6 fruit fly cellular contexts compared by ENCODE assay signal in genomic region chr3L:19909234-19910053, dm6.
TF ChIP-seq lines count a peak whose summit lies in the region.

No protein-coding gene starts in this region.

- peak; percentile 9 for TF ChIP-seq CTCF in whole organism, embryonic (GFP tag; optimal IDR thresholded peaks at IDR 0.05; lab: Kevin White, UChicago)

TF ChIP-seq in Kc167, 6 proteins besides CTCF, POLR2A, EP300 and RAD21:
- peak; percentile 10 for TF ChIP-seq psq (optimal IDR thresholded peaks at IDR 0.05; lab: Kevin White, UChicago)
- no peak for TF ChIP-seq h (optimal IDR thresholded peaks at IDR 0.05; lab: Kevin White, UChicago)

TF ChIP-seq in whole organism, adult, 20 proteins besides CTCF, POLR2A, EP300 and RAD21:
- TF ChIP-seq cnc (optimal IDR thresholded peaks at IDR 0.05; lab: Kevin White, UChicago) (no peak), CG12768 (GFP tag; optimal IDR thresholded peaks at IDR 0.05; lab: Kevin White, UChicago) (no peak), pad (GFP tag; optimal IDR thresholded peaks at IDR 0.05; lab: Kevin White, UChicago) (peak; percentile 55), CG7101 (tag; optimal IDR thresholded peaks at IDR 0.05; lab: Kevin White, UChicago) (peak; percentile 43), CG1620 (GFP tag; optimal IDR thresholded peaks at IDR 0.05; lab: Kevin White, UChicago) (peak; percentile 47), CG11617 (GFP tag; optimal IDR thresholded peaks at IDR 0.05; lab: Kevin White, UChicago) (peak; percentile 47), Mnt (GFP tag; optimal IDR thresholded peaks at IDR 0.05; lab: Kevin White, UChicago) (peak; percentile 29), CG14711 (tag; optimal IDR thresholded peaks at IDR 0.05; lab: Kevin White, UChicago) (peak; percentile 48), CG33017 (tag; optimal IDR thresholded peaks at IDR 0.05; lab: Kevin White, UChicago) (peak; percentile 43), bab1 (GFP tag; optimal IDR thresholded peaks at IDR 0.05; lab: Kevin White, UChicago) (peak; percentile 19), Hr96 (GFP tag; optimal IDR thresholded peaks at IDR 0.05; lab: Kevin White, UChicago) (no peak)

TF ChIP-seq in whole organism, embryonic, 481 proteins besides CTCF, POLR2A, EP300 and RAD21 (continues in another document):
- peak; percentile 89 for TF ChIP-seq phol (tag; optimal IDR thresholded peaks at IDR 0.05; lab: Kevin White, UChicago)
- TF ChIP-seq crp (GFP tag; optimal IDR thresholded peaks at IDR 0.05; lab: Kevin White, UChicago) = peak; percentile 54 to 84
- peak; percentile 14 for TF ChIP-seq sd (tag; optimal IDR thresholded peaks at IDR 0.05; lab: Kevin White, UChicago)
- TF ChIP-seq CG4820 (GFP tag; optimal IDR thresholded peaks at IDR 0.05; lab: Kevin White, UChicago) = no peak
- TF ChIP-seq fu2 (GFP tag; optimal IDR thresholded peaks at IDR 0.05; lab: Kevin White, UChicago) = no peak
- peak; percentile 34 for TF ChIP-seq CG17829 (tag; optimal IDR thresholded peaks at IDR 0.05; lab: Kevin White, UChicago)
- TF ChIP-seq run (tag; optimal IDR thresholded peaks at IDR 0.05; lab: Kevin White, UChicago) = no peak
- TF ChIP-seq Sox102F (GFP tag; optimal IDR thresholded peaks at IDR 0.05; lab: Kevin White, UChicago) = no peak
- TF ChIP-seq Med (GFP tag; lab: Kevin White, UChicago) = peak; percentile 89
- TF ChIP-seq CG10321 (GFP tag; IDR thresholded peaks at IDR 0.05; lab: Robert Waterston, UW) = peak; percentile 89
- TF ChIP-seq D19A (tag; optimal IDR thresholded peaks at IDR 0.05; lab: Kevin White, UChicago) = peak; percentile 9
- TF ChIP-seq Sry-δ (GFP tag; optimal IDR thresholded peaks at IDR 0.05; lab: Kevin White, UChicago) = peak; percentile 35
- TF ChIP-seq CG9932 (GFP tag; IDR thresholded peaks at IDR 0.05; lab: Robert Waterston, UW) = peak; percentile 39
- no peak for TF ChIP-seq vnd (GFP tag; IDR thresholded peaks at IDR 0.05; lab: Robert Waterston, UW; ENCODE audit: partially characterized antibody)
- TF ChIP-seq knrl (GFP tag; IDR thresholded peaks at IDR 0.05; lab: Robert Waterston, UW; ENCODE audit: partially characterized antibody) = peak; percentile 15; the same call in 1 of the 3 replicates
- peak; percentile 51 for TF ChIP-seq CG33213 (GFP tag; optimal IDR thresholded peaks at IDR 0.05; lab: Kevin White, UChicago)
- peak; percentile 54 for TF ChIP-seq Hmr (GFP tag; optimal IDR thresholded peaks at IDR 0.05; lab: Kevin White, UChicago)
- TF ChIP-seq twi (tag; optimal IDR thresholded peaks at IDR 0.05; lab: Kevin White, UChicago) = peak; percentile 8
- TF ChIP-seq CG2129 (GFP tag; IDR thresholded peaks at IDR 0.05; lab: Robert Waterston, UW; ENCODE audit: partially characterized antibody) = no peak

TF ChIP-seq in whole organism, prepupa, 60 proteins besides CTCF, POLR2A, EP300 and RAD21 (continues in another document):
- TF ChIP-seq CG10631 (GFP tag; optimal IDR thresholded peaks at IDR 0.05; lab: Kevin White, UChicago) (no peak), CG9139 (GFP tag; optimal IDR thresholded peaks at IDR 0.05; lab: Kevin White, UChicago) (no peak), Met (GFP tag; optimal IDR thresholded peaks at IDR 0.05; lab: Kevin White, UChicago) (no peak), CG4318 (GFP tag; optimal IDR thresholded peaks at IDR 0.05; lab: Kevin White, UChicago) (no peak), Sox14 (GFP tag; optimal IDR thresholded peaks at IDR 0.05; lab: Kevin White, UChicago) (peak; percentile 74), lz (GFP tag; optimal IDR thresholded peaks at IDR 0.05; lab: Kevin White, UChicago) (peak; percentile 27), topi (GFP tag; optimal IDR thresholded peaks at IDR 0.05; lab: Kevin White, UChicago) (no peak), achi (GFP tag; optimal IDR thresholded peaks at IDR 0.05; lab: Kevin White, UChicago) (no peak), CG6792 (GFP tag; optimal IDR thresholded peaks at IDR 0.05; lab: Kevin White, UChicago) (peak; percentile 5), CG1621 (tag; optimal IDR thresholded peaks at IDR 0.05; lab: Kevin White, UChicago) (peak; percentile 42), dac (GFP tag; optimal IDR thresholded peaks at IDR 0.05; lab: Kevin White, UChicago) (no peak), fd59A (GFP tag; optimal IDR thresholded peaks at IDR 0.05; lab: Kevin White, UChicago) (no peak), CG10669 (GFP tag; optimal IDR thresholded peaks at IDR 0.05; lab: Kevin White, UChicago) (no peak), Smox (GFP tag; optimal IDR thresholded peaks at IDR 0.05; lab: Kevin White, UChicago) (no peak), CG34406 (GFP tag; optimal IDR thresholded peaks at IDR 0.05; lab: Kevin White, UChicago) (peak; percentile 8), eg (GFP tag; IDR thresholded peaks at IDR 0.05; lab: Robert Waterston, UW) (0 out of 3 replicates have a peak, but pooled peaks have one; percentile 15), CG11902 (GFP tag; optimal IDR thresholded peaks at IDR 0.05; lab: Kevin White, UChicago) (no peak), CG3032 (tag; optimal IDR thresholded peaks at IDR 0.05; lab: Kevin White, UChicago) (no peak), CG6163 (GFP tag; IDR thresholded peaks at IDR 0.05; lab: Robert Waterston, UW) (peak; percentile 46; the same call in 2 of the 3 replicates), dsx (GFP tag; optimal IDR thresholded peaks at IDR 0.05; lab: Kevin White, UChicago; ENCODE audit: poor library complexity, severe bottlenecking) (peak; percentile 91)

TF ChIP-seq in whole organism, pupa, 21 proteins besides CTCF, POLR2A, EP300 and RAD21:
- TF ChIP-seq CG4496 (GFP tag; IDR thresholded peaks at IDR 0.05; lab: Robert Waterston, UW) = no peak
- TF ChIP-seq CG8159 (tag; optimal IDR thresholded peaks at IDR 0.05; lab: Kevin White, UChicago) = peak; percentile 16
- no peak for TF ChIP-seq CG8301 (tag; optimal IDR thresholded peaks at IDR 0.05; lab: Kevin White, UChicago)
- TF ChIP-seq CG17806 (tag; optimal IDR thresholded peaks at IDR 0.05; lab: Kevin White, UChicago) = no peak
- no peak for TF ChIP-seq Snoo (tag; optimal IDR thresholded peaks at IDR 0.05; lab: Kevin White, UChicago)
- no peak for TF ChIP-seq CG12605 (GFP tag; IDR thresholded peaks at IDR 0.05; lab: Robert Waterston, UW)
- no peak for TF ChIP-seq Ets98B (GFP tag; IDR thresholded peaks at IDR 0.05; lab: Robert Waterston, UW)
- no peak for TF ChIP-seq CG10348 (GFP tag; IDR thresholded peaks at IDR 0.05; lab: Robert Waterston, UW)
TF ChIP-seq in whole organism, pupa: peak in this region for 1.

TF ChIP-seq in whole organism, wandering third instar larva, 38 proteins besides CTCF, POLR2A, EP300 and RAD21:
- TF ChIP-seq Rel (GFP tag; optimal IDR thresholded peaks at IDR 0.05; lab: Kevin White, UChicago) (no peak), Rel (tag; optimal IDR thresholded peaks at IDR 0.05; lab: Kevin White, UChicago) (peak; percentile 38), rgr (GFP tag; optimal IDR thresholded peaks at IDR 0.05; lab: Kevin White, UChicago) (peak; percentile 46), HLH106 (tag; optimal IDR thresholded peaks at IDR 0.05; lab: Kevin White, UChicago) (peak; percentile 34), Sp1 (GFP tag; optimal IDR thresholded peaks at IDR 0.05; lab: Kevin White, UChicago) (peak; percentile 26), psq (GFP tag; optimal IDR thresholded peaks at IDR 0.05; lab: Kevin White, UChicago) (peak; percentile 96), Vsx2 (GFP tag; optimal IDR thresholded peaks at IDR 0.05; lab: Kevin White, UChicago; ENCODE audit: partially characterized antibody) (no peak)
